Fruit fly (Drosophila melanogaster) whole organism, embryonic: Measurements from ENCODE around the gene CG7276.
A peak's percentile ranks its signal among the peaks of the same experiment; 100 is the strongest.

Source experiments
- CG11504 ChIP-seq: fragments of 200-800 bp; sonication (Bioruptor generic); optimal IDR thresholded peaks from 3 replicates; lab custom pipeline; 2019; ENCODE audit warnings: missing biosample characterization, mild to moderate bottlenecking, missing genetic modification characterization, moderate library complexity
- CG13894 ChIP-seq: fragments of 200-800 bp; sonication (Bioruptor generic); optimal IDR thresholded peaks from 3 replicates; lab custom pipeline; 2018; ENCODE audit warnings: missing biosample characterization, mild to moderate bottlenecking, missing genetic modification characterization, moderate library complexity
- CG14860 ChIP-seq: fragments of 200-800 bp; sonication (Bioruptor generic); IDR thresholded peaks from 3 replicates; pipeline ENCODE4 v1.3.6; 2022; ENCODE audit warnings: missing biosample characterization, missing genetic modification characterization; ENCODE audit not compliant: partially characterized antibody
- CG1529 ChIP-seq: fragments of 200-800 bp; sonication (Bioruptor generic); optimal IDR thresholded peaks from 3 replicates; lab custom pipeline; 2018; ENCODE audit warnings: missing biosample characterization, missing genetic modification characterization
- CG15601 ChIP-seq: fragments of 200-800 bp; sonication (Bioruptor generic); optimal IDR thresholded peaks from 3 replicates; lab custom pipeline; 2019; ENCODE audit warnings: missing biosample characterization, mild to moderate bottlenecking, missing genetic modification characterization, moderate library complexity
- CG17328 ChIP-seq: fragments of 200-800 bp; sonication (Bioruptor generic); IDR thresholded peaks from 2 replicates; pipeline ENCODE4 v1.3.6; 2022; ENCODE audit warnings: missing biosample characterization, missing genetic modification characterization
- CG18599 ChIP-seq: fragments of 200-800 bp; sonication (Bioruptor generic); optimal IDR thresholded peaks from 3 replicates; lab custom pipeline; 2017; ENCODE audit warnings: missing biosample characterization, missing genetic modification characterization, mild to moderate bottlenecking, moderate library complexity, missing genetic modification reagents
- CG31441 ChIP-seq: fragments of 200-800 bp; sonication (Bioruptor generic); IDR thresholded peaks from 2 replicates; pipeline ENCODE4 v1.3.6; 2022; ENCODE audit warnings: missing biosample characterization, missing genetic modification characterization
- CG33557 ChIP-seq: fragments of 200-800 bp; sonication (Bioruptor generic); optimal IDR thresholded peaks from 2 replicates; lab custom pipeline; 2019; ENCODE audit warnings: missing biosample characterization, mild to moderate bottlenecking, missing genetic modification characterization, moderate library complexity
- CG34422 ChIP-seq: fragments of 200-800 bp; sonication (Bioruptor generic); IDR thresholded peaks from 3 replicates; pipeline ENCODE4 v1.3.6; 2022; ENCODE audit warnings: missing biosample characterization, missing genetic modification characterization
- CG5245 ChIP-seq: fragments of 200-800 bp; sonication (Bioruptor generic); optimal IDR thresholded peaks from 3 replicates; lab custom pipeline; 2016; ENCODE audit warnings: missing biosample characterization, missing genetic modification characterization
- CG6689 ChIP-seq: fragments of 200-800 bp; sonication (Bioruptor generic); IDR thresholded peaks from 2 replicates; pipeline ENCODE4 v1.3.6; 2022; ENCODE audit warnings: missing biosample characterization, missing genetic modification characterization
- CG7271 ChIP-seq: fragments of 200-800 bp; sonication (Bioruptor generic); optimal IDR thresholded peaks from 2 replicates; lab custom pipeline; 2018; ENCODE audit warnings: missing biosample characterization, mild to moderate bottlenecking, missing genetic modification characterization, moderate library complexity
- CG7839 ChIP-seq: fragments of 200-800 bp; sonication (Bioruptor generic); optimal IDR thresholded peaks from 3 replicates; lab custom pipeline; 2018; ENCODE audit warnings: missing biosample characterization, mild to moderate bottlenecking, missing genetic modification characterization, moderate library complexity
- CG8290 ChIP-seq, 3 experiments: fragments of 200-800 bp; sonication (Bioruptor generic); optimal IDR thresholded peaks; 2 replicates each; lab custom pipeline; 2016 to 2019; ENCODE audit warnings: missing biosample characterization in 3 of 3, missing genetic modification characterization in 3 of 3, mild to moderate bottlenecking in 2 of 3, moderate library complexity in 1 of 3
- CG9876 ChIP-seq: fragments of 200-800 bp; sonication (Bioruptor generic); optimal IDR thresholded peaks from 2 replicates; lab custom pipeline; 2016; ENCODE audit warnings: missing biosample characterization, missing genetic modification characterization
- Chrac-16 ChIP-seq: fragments of 200-800 bp; sonication (Bioruptor generic); optimal IDR thresholded peaks from 3 replicates; lab custom pipeline; 2016; ENCODE audit warnings: missing biosample characterization, missing genetic modification characterization
- CrebB ChIP-seq: fragments of 200-800 bp; sonication (Bioruptor generic); optimal IDR thresholded peaks from 3 replicates; lab custom pipeline; 2018; ENCODE audit warnings: missing biosample characterization, mild to moderate bottlenecking, missing genetic modification characterization
- D ChIP-seq, 2 experiments: fragments of 200-800 bp in 1 of 2; fragments of >200 bp in 1 of 2; sonication (Bioruptor generic) in 1 of 2; optimal IDR thresholded peaks; 2 replicates in 1 of 2; 3 replicates in 1 of 2; lab custom pipeline; 2017; ENCODE audit warnings: mild to moderate bottlenecking in 1 of 2, missing biosample characterization in 1 of 2, missing genetic modification characterization in 1 of 2, missing genetic modification reagents in 1 of 2
- Fer3 ChIP-seq: fragments of 200-800 bp; sonication (Bioruptor generic); optimal IDR thresholded peaks from 2 replicates; lab custom pipeline; 2018; ENCODE audit warnings: missing biosample characterization, mild to moderate bottlenecking, missing genetic modification characterization, moderate library complexity
- Hr51 ChIP-seq, 2 experiments: fragments of 200-800 bp; sonication (Bioruptor generic); optimal IDR thresholded peaks; 2 replicates in 1 of 2; 3 replicates in 1 of 2; lab custom pipeline; 2016 to 2018; ENCODE audit warnings: missing biosample characterization in 2 of 2, missing genetic modification characterization in 2 of 2, mild to moderate bottlenecking in 1 of 2, moderate library complexity in 1 of 2
- Hsf ChIP-seq: fragments of 200-800 bp; sonication (Bioruptor generic); optimal IDR thresholded peaks from 3 replicates; lab custom pipeline; 2016; ENCODE audit warnings: missing biosample characterization, missing genetic modification characterization
- Mad ChIP-seq: fragments of 200-800 bp; sonication (Bioruptor generic); optimal IDR thresholded peaks from 2 replicates; lab custom pipeline; 2016; ENCODE audit warnings: missing biosample characterization, missing genetic modification characterization
- Meics ChIP-seq: fragments of 200-800 bp; sonication (Bioruptor generic); optimal IDR thresholded peaks from 2 replicates; lab custom pipeline; 2017; ENCODE audit warnings: missing biosample characterization, mild to moderate bottlenecking, missing genetic modification characterization
- Nf-YB ChIP-seq: fragments of 200-800 bp; sonication (Bioruptor generic); optimal IDR thresholded peaks from 3 replicates; lab custom pipeline; 2019; ENCODE audit warnings: missing biosample characterization, mild to moderate bottlenecking, missing genetic modification characterization, moderate library complexity
- Sox102F ChIP-seq: fragments of 200-800 bp; sonication (Bioruptor generic); optimal IDR thresholded peaks from 2 replicates; lab custom pipeline; 2018; ENCODE audit warnings: missing biosample characterization, mild to moderate bottlenecking, missing genetic modification characterization, moderate library complexity
- Trl ChIP-seq, 3 experiments: fragments of >200 bp in 2 of 3; fragments of 200-800 bp in 1 of 3; sonication (Bioruptor generic) in 1 of 3; optimal IDR thresholded peaks; 2 replicates in 1 of 3; 3 replicates in 2 of 3; lab custom pipeline; 2016 to 2017; ENCODE audit warnings: missing biosample characterization in 1 of 3, missing genetic modification characterization in 1 of 3
- YL-1 ChIP-seq: fragments of 200-800 bp; sonication (Bioruptor generic); optimal IDR thresholded peaks from 3 replicates; lab custom pipeline; 2017; ENCODE audit warnings: missing biosample characterization, mild to moderate bottlenecking, missing genetic modification characterization
- dysf ChIP-seq: fragments of 200-800 bp; sonication (Bioruptor generic); IDR thresholded peaks from 3 replicates; pipeline ENCODE4 v1.3.6; 2022; ENCODE audit warnings: missing biosample characterization, missing genetic modification characterization
- esg ChIP-seq: fragments of 200-800 bp; sonication (Bioruptor generic); conservative IDR thresholded peaks from 2 replicates; pipeline ENCODE4 v1.3.6; 2022; ENCODE audit warnings: missing biosample characterization, missing genetic modification characterization
- fd96Cb ChIP-seq: fragments of 200-800 bp; sonication (Bioruptor generic); optimal IDR thresholded peaks from 2 replicates; lab custom pipeline; 2018; ENCODE audit warnings: missing biosample characterization, mild to moderate bottlenecking, missing genetic modification characterization, moderate library complexity
- gfzf ChIP-seq: fragments of 200-800 bp; sonication (Bioruptor generic); optimal IDR thresholded peaks from 2 replicates; lab custom pipeline; 2016; ENCODE audit warnings: missing biosample characterization, mild to moderate bottlenecking, missing genetic modification characterization, moderate library complexity
- gt ChIP-seq: fragments of 200-800 bp; sonication (Bioruptor generic); IDR thresholded peaks from 2 replicates; pipeline ENCODE4 v1.3.6; 2022; ENCODE audit warnings: missing biosample characterization, missing genetic modification characterization
- kay ChIP-seq: fragments of 200-800 bp; sonication (Bioruptor generic); optimal IDR thresholded peaks from 2 replicates; lab custom pipeline; 2016; ENCODE audit warnings: missing biosample characterization, missing genetic modification characterization
- kni ChIP-seq: fragments of 200-800 bp; sonication (Bioruptor generic); optimal IDR thresholded peaks from 3 replicates; lab custom pipeline; 2017; ENCODE audit warnings: mild to moderate bottlenecking, missing biosample characterization, missing genetic modification reagents, missing genetic modification characterization
- knrl ChIP-seq: fragments of 200-800 bp; sonication (Bioruptor generic); IDR thresholded peaks from 3 replicates; pipeline ENCODE4 v1.3.6; 2022; ENCODE audit warnings: missing biosample characterization, missing genetic modification characterization; ENCODE audit not compliant: partially characterized antibody
- nmo ChIP-seq: fragments of 200-800 bp; sonication (Bioruptor generic); optimal IDR thresholded peaks from 2 replicates; lab custom pipeline; 2018; ENCODE audit warnings: missing biosample characterization, mild to moderate bottlenecking, missing genetic modification characterization, moderate library complexity
- org-1 ChIP-seq: fragments of 200-800 bp; sonication (Bioruptor generic); optimal IDR thresholded peaks from 2 replicates; lab custom pipeline; 2017; ENCODE audit warnings: missing biosample characterization, missing genetic modification characterization
- pan ChIP-seq, 4 experiments: fragments of >200 bp in 3 of 4; fragments of 200-800 bp in 1 of 4; sonication (Bioruptor generic) in 1 of 4; optimal IDR thresholded peaks in 3 of 4; IDR thresholded peaks in 1 of 4; 2 replicates each; pipeline versions ENCODE4 v1.3.6 to Lab custom; 2017 to 2022; ENCODE audit warnings: missing biosample characterization in 2 of 4, missing genetic modification characterization in 2 of 4, mixed read lengths in 1 of 4
- scrt ChIP-seq: fragments of 200-800 bp; sonication (Bioruptor generic); optimal IDR thresholded peaks from 2 replicates; lab custom pipeline; 2018; ENCODE audit warnings: missing biosample characterization, mild to moderate bottlenecking, missing genetic modification characterization, moderate library complexity
- so ChIP-seq: fragments of 200-800 bp; sonication (Bioruptor generic); IDR thresholded peaks from 3 replicates; pipeline ENCODE4 v1.3.6; 2022; ENCODE audit warnings: missing biosample characterization, missing genetic modification characterization
- ssp ChIP-seq: fragments of 200-800 bp; sonication (Bioruptor generic); IDR thresholded peaks from 2 replicates; pipeline ENCODE4 v1.3.6; 2022; ENCODE audit warnings: missing biosample characterization, missing genetic modification characterization
- tap ChIP-seq: fragments of 200-800 bp; optimal IDR thresholded peaks from 3 replicates; lab custom pipeline; 2019; ENCODE audit warnings: missing biosample characterization, mild to moderate bottlenecking, missing genetic modification characterization, moderate library complexity
- trh ChIP-seq: fragments of 200-800 bp; sonication (Bioruptor generic); optimal IDR thresholded peaks from 2 replicates; lab custom pipeline; 2016; ENCODE audit warnings: missing biosample characterization, missing genetic modification characterization
- vnd ChIP-seq: fragments of 200-800 bp; sonication (Bioruptor generic); IDR thresholded peaks from 3 replicates; pipeline ENCODE4 v1.3.6; 2022; ENCODE audit warnings: missing biosample characterization, missing genetic modification characterization; ENCODE audit not compliant: partially characterized antibody
- zfh1 ChIP-seq: fragments of 200-800 bp; sonication (Bioruptor generic); IDR thresholded peaks from 3 replicates; pipeline ENCODE4 v1.3.6; 2022; ENCODE audit warnings: missing biosample characterization, missing genetic modification characterization

CG7276 gene

DNA sequence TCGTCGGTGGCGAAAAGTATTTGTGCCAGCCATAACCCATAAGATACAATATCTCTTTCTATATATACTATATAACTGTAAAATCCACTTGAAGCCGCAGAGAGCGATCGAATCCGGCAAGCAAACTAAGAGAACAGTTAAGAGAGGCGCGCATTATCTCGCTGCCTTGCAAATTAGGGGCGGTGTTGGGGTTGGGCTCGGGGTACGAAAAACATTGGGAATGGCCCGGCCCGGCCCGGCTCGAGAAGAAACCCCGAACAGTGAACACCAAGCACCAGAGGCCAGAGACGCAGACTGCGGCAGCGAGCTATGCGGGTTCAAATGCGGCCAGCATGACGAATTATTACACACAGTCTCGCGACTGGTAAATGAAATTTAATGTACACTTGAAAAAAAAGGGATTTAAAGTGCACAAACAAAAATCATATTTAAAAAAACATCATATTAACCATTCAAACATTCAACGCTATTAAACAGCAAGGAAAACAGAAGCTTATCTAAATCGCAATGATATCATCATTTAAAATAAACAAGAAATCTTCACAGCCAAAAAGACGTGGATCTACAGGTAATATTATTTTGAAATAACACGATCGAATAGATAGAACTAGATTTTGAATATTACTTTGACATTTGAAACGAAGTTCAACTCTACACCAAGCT lies 34.5 kb downstream of the CG7276 start (continued):
- TF ChIP-seq CG7839 (peak; percentile 38), CG31441 (GFP tag; lab: Robert Waterston, UW) (peak; percentile 68), zfh1 (GFP tag; lab: Robert Waterston, UW) (peak; percentile 45; the same call in 1 of the 3 replicates), org-1 (GFP tag; lab: Kevin White, UChicago) (no peak), scrt (GFP tag; lab: Kevin White, UChicago) (no peak), CG11504 (peak; percentile 76), CG13894 (tag; lab: Kevin White, UChicago) (no peak), nmo (GFP tag; lab: Kevin White, UChicago) (peak; percentile 16), CG8290 (GFP tag; optimal IDR thresholded peaks at IDR 0.05; lab: Kevin White, UChicago) (no peak), CG8290 (tag; optimal IDR thresholded peaks at IDR 0.05; lab: Kevin White, UChicago) (peak in 1 of 2 experiments; percentile 26), CG6689 (peak; percentile 34; the same call in 1 of the 2 replicates), so (GFP tag; lab: Robert Waterston, UW) (0 out of 3 replicates have a peak, but pooled peaks have one; percentile 25), dysf (GFP tag; lab: Robert Waterston, UW) (peak; percentile 68), CG7271 (tag; lab: Kevin White, UChicago) (no peak), knrl (no peak), CG18599 (peak; percentile 53), CG34422 (GFP tag; lab: Robert Waterston, UW) (peak; percentile 16; the same call in 1 of the 3 replicates), tap (tag; lab: Kevin White, UChicago) (no peak), CG5245 (GFP tag; lab: Kevin White, UChicago) (no peak), fd96Cb (tag; lab: Kevin White, UChicago) (peak; percentile 66), esg (GFP tag; lab: Robert Waterston, UW) (peak; percentile 55), Meics (GFP tag; lab: Kevin White, UChicago) (peak; percentile 49), CrebB (tag; lab: Kevin White, UChicago) (no peak), CG9876 (GFP tag; lab: Kevin White, UChicago) (peak; percentile 22), CG33557 (no peak), vnd (GFP tag; lab: Robert Waterston, UW) (no peak), Chrac-16 (GFP tag; lab: Kevin White, UChicago) (peak; percentile 1), CG14860 (GFP tag; lab: Robert Waterston, UW) (no peak), gt (GFP tag; lab: Robert Waterston, UW) (no peak), Hr51 (GFP tag; optimal IDR thresholded peaks at IDR 0.05; lab: Kevin White, UChicago) (no peak), CG17328 (GFP tag; lab: Robert Waterston, UW) (peak; percentile 34; the same call in 1 of the 2 replicates), Hsf (GFP tag; lab: Kevin White, UChicago) (peak; percentile 2), Mad (no peak), ssp (GFP tag; lab: Robert Waterston, UW) (no peak), gfzf (GFP tag; lab: Kevin White, UChicago) (no peak), kay (GFP tag; lab: Kevin White, UChicago) (no peak), YL-1 (no peak), Nf-YB (GFP tag; lab: Kevin White, UChicago) (no peak), kni (GFP tag; lab: Kevin White, UChicago) (peak; percentile 27), CG15601 (tag; lab: Kevin White, UChicago) (no peak), trh (GFP tag; lab: Kevin White, UChicago) (no peak), CG1529 (GFP tag; lab: Kevin White, UChicago) (no peak), pan (optimal IDR thresholded peaks at IDR 0.05; lab: Kevin White, UChicago) (no peak), pan (GFP tag; optimal IDR thresholded peaks at IDR 0.05 in 1 of 2, IDR thresholded peaks at IDR 0.05 in 1 of 2) (peak in 1 of 2 experiments; percentile 72), Trl (optimal IDR thresholded peaks at IDR 0.05; lab: Kevin White, UChicago) (peak; percentile 60 to 70), Trl (GFP tag; optimal IDR thresholded peaks at IDR 0.05; lab: Kevin White, UChicago) (peak; percentile 56), D (optimal IDR thresholded peaks at IDR 0.05; lab: Kevin White, UChicago) (no peak), D (GFP tag; optimal IDR thresholded peaks at IDR 0.05; lab: Kevin White, UChicago) (peak; percentile 70), Fer3 (tag; lab: Kevin White, UChicago) (peak; percentile 16), Sox102F (GFP tag; lab: Kevin White, UChicago) (peak; percentile 26)
